Worm (Caenorhabditis elegans): ENCODE data around the gene F40F8.3.

ce11 chrII:11092413-11092812 lies 36.7 kb upstream of the F40F8.3 start, which contains the start of gene rpl-42:
- no peak for TF ChIP-seq elt-2 (tag; optimal IDR thresholded peaks at IDR 0.05)
- TF ChIP-seq fax-1 (tag; optimal IDR thresholded peaks at IDR 0.05), result no peak
- TF ChIP-seq tbx-7 (tag; optimal IDR thresholded peaks at IDR 0.05), result no peak
- TF ChIP-seq ceh-2 (tag; optimal IDR thresholded peaks at IDR 0.05), result no peak
- TF ChIP-seq dve-1 (tag; optimal IDR thresholded peaks at IDR 0.05), result no peak
- no peak for TF ChIP-seq ceh-6 (GFP tag; optimal IDR thresholded peaks at IDR 0.05)
- no peak for TF ChIP-seq ama-1 (optimal IDR thresholded peaks at IDR 0.05)
- TF ChIP-seq eyg-1 (tag; optimal IDR thresholded peaks at IDR 0.05), result no peak
- TF ChIP-seq zip-5 (tag; optimal IDR thresholded peaks at IDR 0.05), result no peak
- no peak for TF ChIP-seq ets-4 (tag; optimal IDR thresholded peaks at IDR 0.05)
- TF ChIP-seq nhr-232 (tag; optimal IDR thresholded peaks at IDR 0.05), result no peak
